Fruit fly (Drosophila melanogaster): ENCODE results near the gene Nubp2.

Nubp2 gene

dm6 chr3L:20493417-20494261, 32.7 kb upstream of the Nubp2 start (continued):
- TF ChIP-seq NFAT (GFP tag; IDR thresholded peaks at IDR 0.05) (no peak; the same call in 1 of the 2 replicates), az2 (GFP tag; optimal IDR thresholded peaks at IDR 0.05) (peak; percentile 50), grn (GFP tag; optimal IDR thresholded peaks at IDR 0.05) (no peak), CG7271 (tag; optimal IDR thresholded peaks at IDR 0.05) (no peak), dysf (GFP tag; IDR thresholded peaks at IDR 0.05) (peak; percentile 87), ac (GFP tag; optimal IDR thresholded peaks at IDR 0.05) (no peak), Tbp (GFP tag; optimal IDR thresholded peaks at IDR 0.05) (no peak), rib (GFP tag; IDR thresholded peaks at IDR 0.05) (peak; percentile 63; the same call in 1 of the 2 replicates), ewg (GFP tag; optimal IDR thresholded peaks at IDR 0.05) (peak; percentile 15), chif (GFP tag; optimal IDR thresholded peaks at IDR 0.05) (peak in 1 of 2 experiments; percentile 37), CG2116 (GFP tag; optimal IDR thresholded peaks at IDR 0.05) (peak; percentile 15), HHEX (GFP tag; optimal IDR thresholded peaks at IDR 0.05) (peak; percentile 72), croc (GFP tag; conservative IDR thresholded peaks at IDR 0.05) (no peak), CG9727 (GFP tag; optimal IDR thresholded peaks at IDR 0.05) (peak; percentile 73), kni (GFP tag; optimal IDR thresholded peaks at IDR 0.05) (peak; percentile 39), cato (GFP tag; optimal IDR thresholded peaks at IDR 0.05; ENCODE audit: borderline replicate concordance) (peak; percentile 11), tx (GFP tag; optimal IDR thresholded peaks at IDR 0.05) (no peak), Optix (GFP tag; IDR thresholded peaks at IDR 0.05) (no peak), CG6175 (GFP tag; IDR thresholded peaks at IDR 0.05) (no peak), Hand (GFP tag; optimal IDR thresholded peaks at IDR 0.05) (peak; percentile 58), her (GFP tag; optimal IDR thresholded peaks at IDR 0.05) (peak; percentile 32), CG11398 (GFP tag; optimal IDR thresholded peaks at IDR 0.05) (no peak), Spps (tag; optimal IDR thresholded peaks at IDR 0.05) (peak; percentile 17), tup (GFP tag; optimal IDR thresholded peaks at IDR 0.05) (no peak), ci (GFP tag; IDR thresholded peaks at IDR 0.05) (peak; percentile 69), PHDP (tag; optimal IDR thresholded peaks at IDR 0.05) (peak; percentile 85), CG17359 (tag; optimal IDR thresholded peaks at IDR 0.05) (peak; percentile 76), CG10274 (GFP tag; optimal IDR thresholded peaks at IDR 0.05) (peak; percentile 43), Sin3A (optimal IDR thresholded peaks at IDR 0.05) (no peak), CG18011 (GFP tag; optimal IDR thresholded peaks at IDR 0.05) (peak; percentile 10), Nf-YA (GFP tag; IDR thresholded peaks at IDR 0.05) (peak; percentile 71), yki (optimal IDR thresholded peaks at IDR 0.05) (no peak), Max (GFP tag; optimal IDR thresholded peaks at IDR 0.05) (peak; percentile 12), Xrp1 (GFP tag; IDR thresholded peaks at IDR 0.05) (peak; percentile 79), Doc3 (GFP tag; IDR thresholded peaks at IDR 0.05; ENCODE audit: partially characterized antibody) (no peak), CG6254 (GFP tag; optimal IDR thresholded peaks at IDR 0.05) (peak; percentile 43), CG7372 (GFP tag; IDR thresholded peaks at IDR 0.05) (peak; percentile 55), CG4617 (GFP tag; optimal IDR thresholded peaks at IDR 0.05; ENCODE audit: borderline replicate concordance) (peak; percentile 23), NC2β (GFP tag; optimal IDR thresholded peaks at IDR 0.05) (no peak), ab (GFP tag; optimal IDR thresholded peaks at IDR 0.05) (no peak), CG1603 (tag; optimal IDR thresholded peaks at IDR 0.05) (peak; percentile 11), bowl (GFP tag; IDR thresholded peaks at IDR 0.05) (no peak), CrebB (tag; optimal IDR thresholded peaks at IDR 0.05) (peak; percentile 28), fd96Cb (tag; optimal IDR thresholded peaks at IDR 0.05) (peak; percentile 73), amos (GFP tag; IDR thresholded peaks at IDR 0.05; ENCODE audit: partially characterized antibody) (no peak), CG30403 (GFP tag; optimal IDR thresholded peaks at IDR 0.05) (peak; percentile 84), ERR (GFP tag; optimal IDR thresholded peaks at IDR 0.05) (no peak), CG10654 (GFP tag; optimal IDR thresholded peaks at IDR 0.05) (peak; percentile 45), Mrtf (GFP tag; IDR thresholded peaks at IDR 0.05) (peak; percentile 64; the same call in 1 of the 3 replicates), CG7357 (GFP tag; IDR thresholded peaks at IDR 0.05) (peak; percentile 41; the same call in 1 of the 3 replicates)

All from whole organism, embryonic.